Worm (Caenorhabditis elegans) whole organism, L4 larva: ENCODE results near the gene F57C7.4.

Experiments
- F10B5.3 ChIP-seq: sonication (generic microtip); optimal IDR thresholded peaks from 2 replicates; lab custom pipeline; 2016; ENCODE audit warnings: mild to moderate bottlenecking, missing genetic modification characterization, missing compliant biosample characterization
- F44E2.7 ChIP-seq: fragments of 200-800 bp; sonication (Bioruptor generic); IDR thresholded peaks from 2 replicates; pipeline ENCODE4 v2.1.2; 2022; ENCODE audit warnings: missing genetic modification characterization, missing compliant biosample characterization
- F49E8.2 ChIP-seq: sonication (generic microtip); optimal IDR thresholded peaks from 2 replicates; lab custom pipeline; 2016; ENCODE audit warnings: missing compliant biosample characterization, mild to moderate bottlenecking, missing genetic modification characterization, borderline replicate concordance
- R02D3.7 ChIP-seq: fragments of 150-350 bp; sonication (generic microtip); optimal IDR thresholded peaks from 3 replicates; lab custom pipeline; 2014; ENCODE audit warnings: missing biosample characterization, missing genetic modification characterization
- T20F7.1 ChIP-seq: fragments of 200-800 bp; sonication (Bioruptor generic); optimal IDR thresholded peaks from 2 replicates; lab custom pipeline; 2018; ENCODE audit warnings: mild to moderate bottlenecking, missing genetic modification characterization, missing compliant biosample characterization
- Y105C5A.15 ChIP-seq: fragments of 200-800 bp; sonication (Bioruptor generic); IDR thresholded peaks from 2 replicates; pipeline ENCODE4 v1.3.6; 2022; ENCODE audit warnings: missing genetic modification characterization, missing compliant biosample characterization
- arid-1 ChIP-seq: fragments of 200-800 bp; sonication (Bioruptor generic); conservative IDR thresholded peaks from 2 replicates; pipeline ENCODE4 v1.3.6; 2022; ENCODE audit warnings: missing genetic modification reagents, missing genetic modification characterization, missing compliant biosample characterization
- ceh-82 ChIP-seq: sonication (generic microtip); optimal IDR thresholded peaks from 2 replicates; lab custom pipeline; 2017; ENCODE audit warnings: missing biosample characterization, missing genetic modification characterization
- ctbp-1 ChIP-seq: fragments of 200-800 bp; sonication (Bioruptor generic); IDR thresholded peaks from 2 replicates; pipeline ENCODE4 v1.3.6; 2022; ENCODE audit warnings: missing genetic modification reagents, missing genetic modification characterization, missing compliant biosample characterization
- daf-16 ChIP-seq, 3 experiments: sonication (generic microtip); optimal IDR thresholded peaks; 2 replicates each; lab custom pipeline; 2016 to 2017; ENCODE audit warnings: missing genetic modification characterization in 3 of 3, missing genetic modification reagents in 3 of 3, mild to moderate bottlenecking in 2 of 3, missing compliant biosample characterization in 2 of 3, missing biosample characterization in 1 of 3, moderate library complexity in 1 of 3
- dmd-8 ChIP-seq: fragments of 200-800 bp; sonication (Bioruptor generic); IDR thresholded peaks from 2 replicates; pipeline ENCODE4 v1.3.6; 2022; ENCODE audit warnings: missing genetic modification characterization, missing compliant biosample characterization
- dpl-1 ChIP-seq: fragments of 150-350 bp; optimal IDR thresholded peaks from 2 replicates; lab custom pipeline; 2014; ENCODE audit warnings: missing biosample characterization, missing genetic modification reagents, missing genetic modification characterization
- duxl-1 ChIP-seq: sonication (generic microtip); optimal IDR thresholded peaks from 2 replicates; lab custom pipeline; 2016; ENCODE audit warnings: mild to moderate bottlenecking, missing genetic modification characterization, moderate library complexity, missing compliant biosample characterization; ENCODE audit not compliant: poor library complexity
- dve-1 ChIP-seq: sonication (generic microtip); optimal IDR thresholded peaks from 2 replicates; lab custom pipeline; 2017; ENCODE audit warnings: antibody characterized with exemption, mild to moderate bottlenecking, missing genetic modification characterization, missing compliant biosample characterization; ENCODE audit not compliant: insufficient read depth
- egl-27 ChIP-seq: sonication (generic microtip); optimal IDR thresholded peaks from 3 replicates; lab custom pipeline; 2017; ENCODE audit warnings: missing biosample characterization, missing genetic modification reagents, missing genetic modification characterization
- fkh-10 ChIP-seq: fragments of 150-350 bp; optimal IDR thresholded peaks from 2 replicates; lab custom pipeline; 2014; ENCODE audit warnings: missing biosample characterization, missing genetic modification reagents, missing genetic modification characterization
- gei-8 ChIP-seq: fragments of 200-800 bp; sonication (Bioruptor generic); optimal IDR thresholded peaks from 2 replicates; lab custom pipeline; 2018; ENCODE audit warnings: mild to moderate bottlenecking, missing genetic modification characterization, missing compliant biosample characterization
- hlh-11 ChIP-seq: fragments of 200-800 bp; sonication (Bioruptor generic); optimal IDR thresholded peaks from 2 replicates; lab custom pipeline; 2018; ENCODE audit warnings: mild to moderate bottlenecking, missing genetic modification characterization, missing compliant biosample characterization
- lim-7 ChIP-seq: fragments of 200-800 bp; sonication (Bioruptor generic); IDR thresholded peaks from 2 replicates; pipeline ENCODE4 v1.3.6; 2022; ENCODE audit warnings: missing genetic modification characterization, missing compliant biosample characterization
- lin-1 ChIP-seq: fragments of 200-800 bp; sonication (Bioruptor generic); IDR thresholded peaks from 2 replicates; pipeline ENCODE4 v1.3.6; 2022; ENCODE audit warnings: missing genetic modification reagents, missing genetic modification characterization, missing compliant biosample characterization
- lin-15B ChIP-seq: fragments of 150-350 bp; sonication (generic microtip); optimal IDR thresholded peaks from 3 replicates; lab custom pipeline; 2014; ENCODE audit warnings: missing biosample characterization, missing genetic modification characterization
- lin-29 ChIP-seq: fragments of 200-800 bp; sonication (Bioruptor generic); IDR thresholded peaks from 2 replicates; pipeline ENCODE4 v1.3.6; 2022; ENCODE audit warnings: missing genetic modification reagents, missing genetic modification characterization, missing compliant biosample characterization
- lin-39 ChIP-seq: fragments of 150-350 bp; optimal IDR thresholded peaks from 2 replicates; lab custom pipeline; 2014; ENCODE audit warnings: missing biosample characterization, missing genetic modification reagents, missing genetic modification characterization
- mes-2 ChIP-seq: sonication (generic microtip); optimal IDR thresholded peaks from 2 replicates; lab custom pipeline; 2016; ENCODE audit warnings: missing genotype, mild to moderate bottlenecking, missing genetic modification characterization, missing compliant biosample characterization; ENCODE audit not compliant: poor library complexity, severe bottlenecking
- mxl-3 ChIP-seq: fragments of 200-800 bp; sonication (Bioruptor generic); optimal IDR thresholded peaks from 2 replicates; lab custom pipeline; 2018; ENCODE audit warnings: mild to moderate bottlenecking, missing genetic modification characterization, missing compliant biosample characterization
- nhr-25 ChIP-seq: sonication (generic microtip); optimal IDR thresholded peaks from 2 replicates; lab custom pipeline; 2017; ENCODE audit warnings: missing genetic modification characterization, mild to moderate bottlenecking, missing compliant biosample characterization, antibody characterized with exemption, moderate library complexity, borderline replicate concordance; ENCODE audit not compliant: insufficient read depth
- nhr-28 ChIP-seq: fragments of 150-350 bp; optimal IDR thresholded peaks from 2 replicates; lab custom pipeline; 2014; ENCODE audit warnings: missing biosample characterization, missing genetic modification characterization
- nhr-41 ChIP-seq: fragments of 200-800 bp; sonication (Bioruptor generic); IDR thresholded peaks from 2 replicates; pipeline ENCODE4 v1.3.6; 2022; ENCODE audit warnings: missing genetic modification reagents, missing genetic modification characterization, missing compliant biosample characterization
- pha-4 ChIP-seq, 2 experiments: fragments of 150-350 bp in 1 of 2; fragments of 200-800 bp in 1 of 2; sonication (Bioruptor generic) in 1 of 2; IDR thresholded peaks in 1 of 2; optimal IDR thresholded peaks in 1 of 2; 2 replicates each; pipeline versions ENCODE4 v1.3.6 to Lab custom; 2014 to 2022; ENCODE audit warnings: missing genetic modification characterization in 2 of 2, missing genetic modification reagents in 2 of 2, missing biosample characterization in 1 of 2, missing compliant biosample characterization in 1 of 2
- pqm-1 ChIP-seq: sonication (generic microtip); optimal IDR thresholded peaks from 2 replicates; lab custom pipeline; 2017; ENCODE audit warnings: missing biosample characterization, missing genetic modification characterization
- saeg-2 ChIP-seq: fragments of 200-800 bp; sonication (Bioruptor generic); IDR thresholded peaks from 2 replicates; pipeline ENCODE4 v1.3.6; 2022; ENCODE audit warnings: missing genetic modification reagents, missing genetic modification characterization, missing compliant biosample characterization
- sdz-12 ChIP-seq: fragments of 200-800 bp; sonication (Bioruptor generic); optimal IDR thresholded peaks from 2 replicates; lab custom pipeline; 2018; ENCODE audit warnings: mild to moderate bottlenecking, missing genetic modification characterization, missing compliant biosample characterization
- set-16 ChIP-seq: fragments of 200-800 bp; sonication (Bioruptor generic); IDR thresholded peaks from 2 replicates; pipeline ENCODE4 v1.3.6; 2022; ENCODE audit warnings: missing genetic modification reagents, missing genetic modification characterization, missing compliant biosample characterization
- snpc-1.2 ChIP-seq: fragments of 200-800 bp; sonication (Bioruptor generic); IDR thresholded peaks from 2 replicates; pipeline ENCODE4 v1.3.6; 2022; ENCODE audit warnings: missing genetic modification reagents, missing genetic modification characterization, missing compliant biosample characterization
- spr-3 ChIP-seq: fragments of 200-800 bp; sonication (Bioruptor generic); optimal IDR thresholded peaks from 2 replicates; lab custom pipeline; 2018; ENCODE audit warnings: mild to moderate bottlenecking, missing genetic modification characterization, missing compliant biosample characterization
- tag-97 ChIP-seq: fragments of 200-800 bp; sonication (Bioruptor generic); IDR thresholded peaks from 2 replicates; pipeline ENCODE4 v1.3.6; 2022; ENCODE audit warnings: missing genetic modification characterization, missing compliant biosample characterization
- unc-39 ChIP-seq: sonication (generic microtip); optimal IDR thresholded peaks from 2 replicates; lab custom pipeline; 2017; ENCODE audit warnings: missing biosample characterization, missing genetic modification characterization
- unc-62 ChIP-seq, 3 experiments: fragments of 150-350 bp in 1 of 3; sonication (generic microtip); optimal IDR thresholded peaks in 2 of 3; peaks in 1 of 3; 1 replicate in 1 of 3; 2 replicates in 2 of 3; lab custom pipeline; 2014 to 2017; ENCODE audit warnings: missing biosample characterization in 3 of 3, missing genetic modification characterization in 3 of 3, missing genetic modification reagents in 3 of 3, missing genotype in 1 of 3
- vab-7 ChIP-seq: fragments of 200-800 bp; sonication (Bioruptor generic); IDR thresholded peaks from 2 replicates; pipeline ENCODE4 v1.3.6; 2022; ENCODE audit warnings: missing genetic modification reagents, missing genetic modification characterization, missing compliant biosample characterization
- zip-2 ChIP-seq: fragments of 150-350 bp; optimal IDR thresholded peaks from 2 replicates; lab custom pipeline; 2014; ENCODE audit warnings: missing biosample characterization, missing genetic modification characterization

F57C7.4 gene

DNA sequence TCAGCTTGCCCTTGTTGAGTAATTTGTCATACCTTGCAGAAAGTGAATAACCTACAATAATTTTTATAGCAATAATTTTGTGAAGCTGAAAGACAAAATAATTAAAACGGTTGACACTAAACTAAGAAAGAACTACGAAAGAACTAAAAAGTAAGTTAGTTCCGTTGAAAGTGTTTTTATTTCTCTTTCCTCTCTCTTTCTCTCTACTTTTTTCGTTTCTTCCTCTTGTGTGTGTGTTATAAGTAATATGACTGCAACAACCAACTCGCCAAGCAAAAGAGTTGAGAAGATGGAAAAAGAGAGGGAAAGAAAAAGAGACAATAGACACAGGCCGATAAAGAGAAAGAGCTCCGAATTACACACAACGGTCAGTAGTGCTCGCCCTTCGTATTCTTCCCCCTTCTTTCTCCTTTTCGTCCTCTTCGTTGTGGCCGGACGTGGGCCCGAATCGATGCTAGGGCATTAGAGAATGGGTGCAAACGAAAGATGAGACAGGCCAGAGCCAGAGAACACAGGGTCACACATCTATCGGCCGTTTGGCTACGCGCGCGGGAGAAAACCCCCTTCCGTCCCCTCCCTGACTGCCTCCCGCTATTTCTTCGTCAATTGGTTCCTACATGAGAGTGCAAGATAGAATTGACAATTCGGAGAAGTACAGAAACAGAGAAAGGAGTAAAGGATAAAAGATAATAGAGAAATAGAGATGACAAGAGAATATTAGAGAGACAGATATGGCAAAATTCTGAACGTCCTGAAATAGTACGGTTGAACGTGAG is 34.0 kb downstream of the F57C7.4 start, which contains the start of gene syd-2 (continued):
- TF ChIP-seq vab-7 (GFP tag; lab: Robert Waterston, UW) (no peak), unc-39 (tag; lab: Kevin White, UChicago) (no peak), gei-8 (no peak), pha-4 (GFP tag; IDR thresholded peaks at IDR 0.05; lab: Robert Waterston, UW) (no peak; the same call in 1 of the 2 replicates), pha-4 (tag; optimal IDR thresholded peaks at IDR 0.05; lab: Kevin White, UChicago) (no peak), duxl-1 (tag; lab: Kevin White, UChicago) (no peak), spr-3 (GFP tag; lab: Kevin White, UChicago) (no peak), daf-16 (GFP tag; optimal IDR thresholded peaks at IDR 0.05; lab: Kevin White, UChicago) (peak in 1 of 2 experiments; percentile 46), daf-16 (tag; optimal IDR thresholded peaks at IDR 0.05; lab: Kevin White, UChicago) (peak; percentile 56), dpl-1 (peak; percentile 21), nhr-41 (GFP tag; lab: Robert Waterston, UW) (no peak), egl-27 (no peak), snpc-1.2 (GFP tag; lab: Robert Waterston, UW) (no peak), F44E2.7 (GFP tag; lab: Robert Waterston, UW) (no peak), dmd-8 (no peak)

DNA sequence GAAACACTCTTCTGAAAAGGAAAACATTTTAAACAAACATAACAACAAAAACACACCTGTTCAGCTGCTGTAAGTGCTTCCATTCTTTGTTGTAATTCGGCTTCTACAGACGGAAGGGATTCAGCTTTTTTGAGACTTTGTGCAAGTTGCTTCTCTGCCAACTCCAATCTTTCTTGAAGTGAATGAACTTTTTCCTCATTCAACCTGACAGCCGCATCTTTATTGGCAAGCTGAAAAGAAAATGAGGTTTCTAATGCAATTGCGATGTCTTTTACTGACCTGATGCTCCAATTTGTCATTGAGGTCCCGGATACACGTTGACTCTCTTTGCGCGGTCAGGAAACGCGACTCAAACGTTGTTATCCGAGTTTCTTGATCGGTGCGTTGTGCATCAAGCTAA is 36.3 kb downstream of the F57C7.4 start:
- TF ChIP-seq mxl-3 (GFP tag; lab: Kevin White, UChicago) (no peak), unc-62 (GFP tag; optimal IDR thresholded peaks at IDR 0.05 in 1 of 2; lab: Kevin White, UChicago) (peak in 1 of 2 experiments; percentile 95), unc-62 (tag; optimal IDR thresholded peaks at IDR 0.05; lab: Kevin White, UChicago) (no peak), ctbp-1 (GFP tag; lab: Robert Waterston, UW) (0 out of 2 replicates have a peak, but pooled peaks have one; percentile 18)
- TF ChIP-seq, all 104 proteins: peak for 2

DNA sequence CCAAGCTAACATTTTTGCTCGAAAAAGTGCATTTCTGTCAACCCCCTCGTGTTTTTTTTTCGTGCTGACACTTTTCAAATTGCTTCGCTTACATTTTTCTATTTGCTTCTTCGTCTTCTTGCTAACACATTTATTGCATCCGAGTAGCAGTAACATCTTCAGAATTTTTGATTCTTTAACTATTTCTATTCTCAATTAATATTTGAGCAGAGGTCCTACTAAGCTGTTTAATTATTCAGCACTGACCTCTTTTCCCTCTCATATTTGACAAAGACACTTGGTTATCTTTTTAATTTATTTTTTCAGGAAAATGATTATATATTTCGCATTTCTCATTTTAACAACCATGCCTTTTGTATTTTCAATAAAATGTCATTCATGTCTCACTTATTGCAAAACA is 43.6 kb downstream of the F57C7.4 start, which contains the start of gene F59F5.5:
Gene F59F5.5 (plus strand): TSS at position 301 of the 400 bp plus-strand sequence.
- TF ChIP-seq lim-7 (GFP tag; lab: Robert Waterston, UW) (no peak), unc-39 (tag; lab: Kevin White, UChicago) (no peak), T20F7.1 (GFP tag; lab: Kevin White, UChicago) (no peak), dpl-1 (no peak), lin-39 (no peak), tag-97 (GFP tag; lab: Robert Waterston, UW) (no peak), set-16 (no peak), fkh-10 (GFP tag; lab: Kevin White, UChicago) (no peak), arid-1 (GFP tag; lab: Robert Waterston, UW) (no peak), nhr-25 (tag; lab: Kevin White, UChicago) (no peak), hlh-11 (no peak), spr-3 (GFP tag; lab: Kevin White, UChicago) (no peak), ceh-82 (tag; lab: Kevin White, UChicago) (no peak), lin-29 (GFP tag; lab: Robert Waterston, UW) (no peak)

DNA sequence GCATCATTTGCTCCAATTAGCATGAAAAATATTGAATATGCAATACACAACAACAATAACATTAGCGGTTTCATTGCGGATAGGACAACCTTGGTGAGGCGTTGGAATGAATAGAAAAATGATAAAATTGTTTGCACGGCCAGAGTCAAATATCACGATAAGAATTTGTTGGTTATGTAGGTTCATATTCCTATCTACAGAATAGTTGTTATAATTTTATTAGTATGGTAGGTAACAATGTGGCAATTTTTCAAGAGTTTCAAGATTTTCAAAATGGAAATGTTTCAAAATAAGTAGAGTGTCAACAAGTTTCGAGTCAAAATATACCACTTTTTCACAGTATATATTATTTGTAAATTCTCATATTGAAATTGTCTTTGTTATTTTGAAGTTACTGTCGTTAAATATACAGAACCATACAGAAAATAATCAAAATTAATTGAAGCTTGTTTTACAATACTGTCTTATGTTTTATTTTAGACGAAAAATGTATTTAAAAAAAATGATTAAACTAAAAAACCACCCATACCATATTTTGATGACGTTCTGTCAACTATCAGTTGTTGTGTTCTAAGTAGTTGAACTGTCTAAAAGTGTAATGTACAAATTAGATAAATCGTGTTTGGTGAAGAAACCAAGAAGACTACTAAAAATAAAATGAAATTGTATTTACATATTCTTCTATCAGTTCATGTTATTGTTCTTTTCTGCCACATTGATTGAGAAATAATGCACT is 46.9 kb downstream of the F57C7.4 start, which contains the start of the genes F59F5.3 and F59F5.4:
Gene F59F5.3 (minus strand): TSS at position 101 of the 736 bp plus-strand sequence.
Gene F59F5.4 (plus strand): TSS at position 686 of the 736 bp plus-strand sequence.
- TF ChIP-seq F10B5.3 (tag; lab: Kevin White, UChicago) (no peak), zip-2 (tag; lab: Kevin White, UChicago) (no peak), mes-2 (tag; lab: Kevin White, UChicago) (no peak), Y105C5A.15 (GFP tag; lab: Robert Waterston, UW) (no peak), daf-16 (GFP tag; optimal IDR thresholded peaks at IDR 0.05; lab: Kevin White, UChicago) (no peak), daf-16 (tag; optimal IDR thresholded peaks at IDR 0.05; lab: Kevin White, UChicago) (peak; percentile 75), dve-1 (tag; lab: Kevin White, UChicago) (peak; percentile 25), unc-62 (GFP tag; optimal IDR thresholded peaks at IDR 0.05 in 1 of 2; lab: Kevin White, UChicago) (no peak), unc-62 (tag; optimal IDR thresholded peaks at IDR 0.05; lab: Kevin White, UChicago) (no peak), pqm-1 (tag; lab: Kevin White, UChicago) (peak; percentile 42), gei-8 (no peak), R02D3.7 (tag; lab: Kevin White, UChicago) (no peak), F49E8.2 (tag; lab: Kevin White, UChicago) (no peak), sdz-12 (GFP tag; lab: Kevin White, UChicago) (no peak), nhr-28 (peak; percentile 6), vab-7 (GFP tag; lab: Robert Waterston, UW) (no peak), saeg-2 (GFP tag; lab: Robert Waterston, UW) (no peak), lin-15B (tag; lab: Kevin White, UChicago) (no peak), lin-1 (no peak)
